Fruit fly (Drosophila melanogaster) whole organism: ENCODE data around the gene asl.

Source experiments
- CG8478 ChIP-seq: fragments of >200 bp; optimal IDR thresholded peaks from 2 replicates; lab custom pipeline; 2018; ENCODE audit warnings: inconsistent platforms
- Dll ChIP-seq: fragments of >200 bp; optimal IDR thresholded peaks from 2 replicates; lab custom pipeline; 2017
- pan ChIP-seq: fragments of >200 bp; optimal IDR thresholded peaks from 2 replicates; lab custom pipeline; 2017
- psq ChIP-seq: fragments of >200 bp; optimal IDR thresholded peaks from 2 replicates; lab custom pipeline; 2017
- usp ChIP-seq: fragments of >200 bp; optimal IDR thresholded peaks from 2 replicates; lab custom pipeline; 2017; ENCODE audit warnings: missing biosample characterization, missing genetic modification characterization, mixed read lengths

- TF ChIP-seq usp = no peak
- no peak for TF ChIP-seq pan (lab: Kevin White, UChicago)
- TF ChIP-seq psq (lab: Kevin White, UChicago) = no peak
- no peak for TF ChIP-seq Dll (lab: Kevin White, UChicago)
- TF ChIP-seq CG8478 = no peak
Measured at dm6 chr3R:5588573-5588972, 17.8 kb downstream of the asl start, which contains the start of gene PolZ2.
